Fruit fly (Drosophila melanogaster) whole organism, wandering third instar larva: Measurements from ENCODE around the gene CG6276.

Experiments
- Abd-B ChIP-seq: fragments of >200 bp; optimal IDR thresholded peaks from 2 replicates; lab custom pipeline; 2017; ENCODE audit warnings: missing biosample characterization, missing genetic modification characterization
- Hr78 ChIP-seq: fragments of >200 bp; optimal IDR thresholded peaks from 2 replicates; lab custom pipeline; 2017; ENCODE audit warnings: missing biosample characterization, missing genetic modification characterization
- Rel ChIP-seq, 2 experiments: fragments of 200-800 bp; sonication (Bioruptor generic) in 1 of 2; optimal IDR thresholded peaks; 2 replicates in 1 of 2; 3 replicates in 1 of 2; lab custom pipeline; 2016 to 2019; ENCODE audit warnings: mild to moderate bottlenecking in 2 of 2, missing biosample characterization in 2 of 2, missing genetic modification characterization in 2 of 2, moderate library complexity in 1 of 2
- brk ChIP-seq: fragments of 200-800 bp; sonication (Bioruptor generic); optimal IDR thresholded peaks from 2 replicates; lab custom pipeline; 2016; ENCODE audit warnings: missing biosample characterization, mild to moderate bottlenecking, missing genetic modification characterization
- dmrt93B ChIP-seq: fragments of 200-800 bp; sonication (Bioruptor generic); optimal IDR thresholded peaks from 2 replicates; lab custom pipeline; 2018; ENCODE audit warnings: missing biosample characterization, mild to moderate bottlenecking, missing genetic modification characterization
- sage ChIP-seq: fragments of 200-800 bp; sonication (Bioruptor generic); optimal IDR thresholded peaks from 2 replicates; lab custom pipeline; 2016; ENCODE audit warnings: missing biosample characterization, mild to moderate bottlenecking, missing genetic modification characterization

- TF ChIP-seq Rel (GFP tag; optimal IDR thresholded peaks at IDR 0.05; lab: Kevin White, UChicago) (no peak), Rel (tag; optimal IDR thresholded peaks at IDR 0.05; lab: Kevin White, UChicago) (no peak), Abd-B (no peak), brk (GFP tag; lab: Kevin White, UChicago) (no peak), Hr78 (no peak), sage (no peak), dmrt93B (no peak)
Measured at dm6 chr3R:15340052-15340732, 20.3 kb upstream of the CG6276 start, which contains the start of gene SerRS-m.
